Fruit fly (Drosophila melanogaster): ENCODE data around the gene Oseg5.

Gene Oseg5

DNA sequence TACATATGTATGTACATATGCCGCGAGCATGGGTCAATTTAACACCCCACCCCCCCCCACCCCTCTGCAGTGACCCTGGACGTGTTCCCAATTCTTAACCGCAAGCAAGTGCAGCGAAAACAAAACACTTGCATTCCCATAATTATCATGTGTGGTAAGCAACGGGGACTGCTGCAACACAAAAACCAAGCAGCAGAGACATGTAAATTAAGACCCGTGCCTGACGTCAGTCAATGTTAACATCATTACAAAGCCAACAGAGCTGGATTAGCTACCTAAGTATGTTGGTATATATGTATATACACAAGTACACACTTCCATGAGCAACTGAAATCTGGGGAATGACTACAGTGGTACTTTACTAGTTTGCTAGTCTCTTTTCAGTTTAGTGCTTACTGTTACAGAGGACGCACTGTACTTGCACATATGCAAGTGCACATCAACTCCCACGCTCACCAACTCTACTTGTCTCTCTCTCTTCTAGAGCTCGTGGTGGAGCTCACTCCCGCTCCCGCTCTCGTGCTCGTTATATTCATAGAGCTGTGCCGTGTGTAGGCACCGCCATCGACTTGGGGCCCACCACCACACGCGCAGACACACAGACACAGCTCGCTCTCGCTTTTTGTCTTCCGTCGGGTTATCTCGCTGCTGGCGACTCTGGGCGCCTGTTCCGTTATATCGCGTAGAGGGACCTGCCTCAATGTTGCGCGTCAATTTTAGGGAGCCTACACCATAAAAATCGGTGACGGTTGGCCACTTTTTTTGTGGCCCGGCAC is 14.2 kb downstream of the Oseg5 start (continued):
- peak; percentile 57 for TF ChIP-seq B-H2 (GFP tag; optimal IDR thresholded peaks at IDR 0.05)
- TF ChIP-seq E2f2 (GFP tag; IDR thresholded peaks at IDR 0.05) = peak; percentile 22; the same call in 1 of the 2 replicates
- TF ChIP-seq z (GFP tag; IDR thresholded peaks at IDR 0.05) = peak; percentile 52; the same call in 2 of the 3 replicates
- TF ChIP-seq CG2678 (tag; optimal IDR thresholded peaks at IDR 0.05) = peak; percentile 25
- peak; percentile 13 for TF ChIP-seq CG2712 (tag; optimal IDR thresholded peaks at IDR 0.05)
- TF ChIP-seq CG34422 (GFP tag; IDR thresholded peaks at IDR 0.05) = peak; percentile 40; the same call in 1 of the 3 replicates
- TF ChIP-seq dysf (GFP tag; IDR thresholded peaks at IDR 0.05) = 0 out of 3 replicates have a peak, but pooled peaks have one; percentile 27
- peak; percentile 70; the same call in 3 of the 4 replicates for TF ChIP-seq Dll (GFP tag; IDR thresholded peaks at IDR 0.05; ENCODE audit: partially characterized antibody)
- no peak for TF ChIP-seq Meics (GFP tag; optimal IDR thresholded peaks at IDR 0.05)
- TF ChIP-seq Pdp1 (GFP tag; optimal IDR thresholded peaks at IDR 0.05) = peak in 1 of 2 experiments; percentile 25
- TF ChIP-seq CG12071 (GFP tag; optimal IDR thresholded peaks at IDR 0.05) = no peak
- TF ChIP-seq CG34376 (GFP tag; optimal IDR thresholded peaks at IDR 0.05) = peak; percentile 39
- TF ChIP-seq wek (GFP tag; optimal IDR thresholded peaks at IDR 0.05) = no peak
- peak; percentile 30; the same call in 1 of the 2 replicates for TF ChIP-seq CG3847 (GFP tag; IDR thresholded peaks at IDR 0.05)
- peak; percentile 22; the same call in 1 of the 3 replicates for TF ChIP-seq gce (GFP tag; IDR thresholded peaks at IDR 0.05)
- peak; percentile 79 for TF ChIP-seq Deaf1 (tag; optimal IDR thresholded peaks at IDR 0.05)
- peak; percentile 10 for TF ChIP-seq CG17912 (GFP tag; optimal IDR thresholded peaks at IDR 0.05)
- peak; percentile 94 for TF ChIP-seq pros (GFP tag; optimal IDR thresholded peaks at IDR 0.05)
- peak; percentile 48; the same call in 1 of the 3 replicates for TF ChIP-seq Opbp (GFP tag; IDR thresholded peaks at IDR 0.05; ENCODE audit: partially characterized antibody)
- TF ChIP-seq YL-1 (GFP tag; optimal IDR thresholded peaks at IDR 0.05) = no peak
- no peak for TF ChIP-seq CG4328 (GFP tag; optimal IDR thresholded peaks at IDR 0.05)
- no peak for TF ChIP-seq prd (optimal IDR thresholded peaks at IDR 0.05)
- TF ChIP-seq prd (GFP tag; IDR thresholded peaks at IDR 0.05) = peak; percentile 21; the same call in 1 of the 3 replicates
- peak; percentile 82; the same call in 3 of the 4 replicates for TF ChIP-seq chinmo (GFP tag; IDR thresholded peaks at IDR 0.05; ENCODE audit: partially characterized antibody)
- TF ChIP-seq CG13287 (GFP tag; IDR thresholded peaks at IDR 0.05; ENCODE audit: partially characterized antibody) = peak; percentile 56
- TF ChIP-seq CG4424 (GFP tag; optimal IDR thresholded peaks at IDR 0.05) = peak; percentile 24
- peak; percentile 44 for TF ChIP-seq CG17359 (tag; optimal IDR thresholded peaks at IDR 0.05)
- TF ChIP-seq chm (GFP tag; IDR thresholded peaks at IDR 0.05) = no peak; the same call in 1 of the 2 replicates
- no peak for TF ChIP-seq CG6654 (GFP tag; optimal IDR thresholded peaks at IDR 0.05)
- 0 out of 2 replicates have a peak, but pooled peaks have one; percentile 24 for TF ChIP-seq CG16779 (GFP tag; IDR thresholded peaks at IDR 0.05)
- TF ChIP-seq Mad (GFP tag; optimal IDR thresholded peaks at IDR 0.05) = peak; percentile 25
- TF ChIP-seq Xrp1 (GFP tag; IDR thresholded peaks at IDR 0.05) = peak; percentile 47; the same call in 1 of the 2 replicates
- peak; percentile 50 for TF ChIP-seq Kr (GFP tag; optimal IDR thresholded peaks at IDR 0.05)
- TF ChIP-seq otp (GFP tag; IDR thresholded peaks at IDR 0.05) = peak; percentile 47; the same call in 1 of the 3 replicates
- 0 out of 3 replicates have a peak, but pooled peaks have one; percentile 36 for TF ChIP-seq vnd (GFP tag; IDR thresholded peaks at IDR 0.05; ENCODE audit: partially characterized antibody)
- TF ChIP-seq hbn (GFP tag; IDR thresholded peaks at IDR 0.05; ENCODE audit: partially characterized antibody) = peak; percentile 37
- peak; percentile 46; the same call in 1 of the 2 replicates for TF ChIP-seq Adf1 (GFP tag; IDR thresholded peaks at IDR 0.05)
- TF ChIP-seq ind (GFP tag; optimal IDR thresholded peaks at IDR 0.05) = peak; percentile 5
- TF ChIP-seq so (GFP tag; IDR thresholded peaks at IDR 0.05) = peak; percentile 69; the same call in 1 of the 3 replicates
- TF ChIP-seq CG12769 (tag; optimal IDR thresholded peaks at IDR 0.05) = peak; percentile 94
- TF ChIP-seq CG31224 (GFP tag; IDR thresholded peaks at IDR 0.05) = peak; percentile 100
- TF ChIP-seq cwo (GFP tag; optimal IDR thresholded peaks at IDR 0.05) = peak; percentile 5
- no peak; the same call in 2 of the 3 replicates for TF ChIP-seq zfh1 (GFP tag; IDR thresholded peaks at IDR 0.05)
- TF ChIP-seq sna (GFP tag; IDR thresholded peaks at IDR 0.05; ENCODE audit: partially characterized antibody) = peak; percentile 53; the same call in 1 of the 2 replicates
- peak; percentile 63 for TF ChIP-seq Blimp-1 (GFP tag; optimal IDR thresholded peaks at IDR 0.05)
- TF ChIP-seq sob (GFP tag; IDR thresholded peaks at IDR 0.05) = no peak; the same call in 1 of the 2 replicates
- peak; percentile 77 for TF ChIP-seq Drgx (GFP tag; IDR thresholded peaks at IDR 0.05)

Measured in whole organism, embryonic.